Worm (Caenorhabditis elegans): Measurements from ENCODE around the gene gcna-1.

gcna-1 gene

ce11 chrIII:5981407-5981806 is 27.5 kb downstream of the gcna-1 start:
- no peak for TF ChIP-seq nhr-90 (tag; optimal IDR thresholded peaks at IDR 0.05; ENCODE audit: poor library complexity)
- TF ChIP-seq mdl-1 (tag; optimal IDR thresholded peaks at IDR 0.05): no peak
- peak in 2 of 6 experiments; percentile 18 to 31 for TF ChIP-seq elt-3 (tag; optimal IDR thresholded peaks at IDR 0.05)
- TF ChIP-seq nhr-84 (tag; optimal IDR thresholded peaks at IDR 0.05): no peak
- TF ChIP-seq pax-3 (tag; optimal IDR thresholded peaks at IDR 0.05): no peak
- TF ChIP-seq egl-27 (tag; optimal IDR thresholded peaks at IDR 0.05): no peak
- TF ChIP-seq elt-2 (tag; optimal IDR thresholded peaks at IDR 0.05): peak; percentile 78
- no peak for TF ChIP-seq nhr-76 (tag; optimal IDR thresholded peaks at IDR 0.05)
- no peak for TF ChIP-seq alr-1 (tag; optimal IDR thresholded peaks at IDR 0.05; ENCODE audit: borderline replicate concordance)
- TF ChIP-seq dsc-1 (tag; optimal IDR thresholded peaks at IDR 0.05): no peak
- TF ChIP-seq jun-1 (tag; optimal IDR thresholded peaks at IDR 0.05): peak; percentile 22
- peak; percentile 60 for TF ChIP-seq lin-14 (GFP tag; optimal IDR thresholded peaks at IDR 0.05)
- no peak for TF ChIP-seq aha-1 (tag; optimal IDR thresholded peaks at IDR 0.05)
- TF ChIP-seq blmp-1 (tag; optimal IDR thresholded peaks at IDR 0.05): peak; percentile 41

- TF ChIP-seq dsc-1 (tag; optimal IDR thresholded peaks at IDR 0.05) (peak; percentile 99), fkh-10 (GFP tag; optimal IDR thresholded peaks at IDR 0.05) (no peak), nhr-71 (tag; optimal IDR thresholded peaks at IDR 0.05) (peak; percentile 11), nhr-76 (tag; optimal IDR thresholded peaks at IDR 0.05) (no peak), hlh-17 (GFP tag; optimal IDR thresholded peaks at IDR 0.05; ENCODE audit: borderline replicate concordance) (no peak), nhr-90 (tag; optimal IDR thresholded peaks at IDR 0.05; ENCODE audit: poor library complexity) (no peak), efl-1 (optimal IDR thresholded peaks at IDR 0.05) (no peak), efl-1 (GFP tag; optimal IDR thresholded peaks at IDR 0.05 in 1 of 2) (peak in 1 of 2 experiments; percentile 41), fkh-4 (tag; optimal IDR thresholded peaks at IDR 0.05; ENCODE audit: borderline replicate concordance) (peak; percentile 92), lin-14 (GFP tag; optimal IDR thresholded peaks at IDR 0.05) (peak; percentile 12)
Measured at ce11 chrIII:5980274-5980918, 28.5 kb downstream of the gcna-1 start.

- TF ChIP-seq unc-86 (tag; optimal IDR thresholded peaks at IDR 0.05) (no peak), lin-14 (GFP tag; optimal IDR thresholded peaks at IDR 0.05) (peak; percentile 12), grh-1 (GFP tag; IDR thresholded peaks at IDR 0.05) (no peak), dsc-1 (tag; optimal IDR thresholded peaks at IDR 0.05) (peak; percentile 87), hlh-17 (GFP tag; optimal IDR thresholded peaks at IDR 0.05; ENCODE audit: borderline replicate concordance) (no peak), fkh-4 (tag; optimal IDR thresholded peaks at IDR 0.05; ENCODE audit: borderline replicate concordance) (peak; percentile 84), unc-30 (tag; optimal IDR thresholded peaks at IDR 0.05) (no peak)
Measured at ce11 chrIII:5976021-5976420, 32.9 kb downstream of the gcna-1 start.

ce11 chrIII:5975005-5975730 is 33.7 kb downstream of the gcna-1 start, which contains the start of gene mlp-1:
mlp-1 (minus strand) TSS chrIII:5975055.
- no peak for TF ChIP-seq ceh-88 (GFP tag; IDR thresholded peaks at IDR 0.05)
- TF ChIP-seq unc-86 (tag; optimal IDR thresholded peaks at IDR 0.05): no peak
- no peak for TF ChIP-seq jun-1 (tag; optimal IDR thresholded peaks at IDR 0.05)
- TF ChIP-seq efl-1 (optimal IDR thresholded peaks at IDR 0.05): no peak
- no peak for TF ChIP-seq efl-1 (GFP tag; optimal IDR thresholded peaks at IDR 0.05 in 1 of 2)
- TF ChIP-seq elt-3 (tag; optimal IDR thresholded peaks at IDR 0.05): no peak
- TF ChIP-seq isw-1 (GFP tag; IDR thresholded peaks at IDR 0.05): no peak
- TF ChIP-seq nhr-28 (tag; optimal IDR thresholded peaks at IDR 0.05): no peak
- no peak for TF ChIP-seq lin-35 (GFP tag; optimal IDR thresholded peaks at IDR 0.05)
- TF ChIP-seq unc-62 (GFP tag; optimal IDR thresholded peaks at IDR 0.05): no peak

ce11 chrIII:5967640-5968039 is 41.2 kb downstream of the gcna-1 start:
- no peak for TF ChIP-seq fkh-10 (GFP tag; optimal IDR thresholded peaks at IDR 0.05)
- TF ChIP-seq ztf-11 (tag; optimal IDR thresholded peaks at IDR 0.05): no peak
- TF ChIP-seq mab-9 (GFP tag; IDR thresholded peaks at IDR 0.05): no peak
